Worm (Caenorhabditis elegans) whole organism, late embryonic: ENCODE data around the gene ufc-1.

ENCODE experiments used
- C08G9.2 ChIP-seq: sonication (generic microtip); optimal IDR thresholded peaks from 2 replicates; lab custom pipeline; 2016; ENCODE audit warnings: mild to moderate bottlenecking, missing genetic modification characterization, moderate library complexity, missing compliant biosample characterization
- ahr-1 ChIP-seq: sonication (generic microtip); optimal IDR thresholded peaks from 2 replicates; lab custom pipeline; 2016; ENCODE audit warnings: missing genetic modification characterization, missing compliant biosample characterization
- dve-1 ChIP-seq: sonication (generic microtip); optimal IDR thresholded peaks from 2 replicates; lab custom pipeline; 2017; ENCODE audit warnings: antibody characterized with exemption, mild to moderate bottlenecking, missing genetic modification characterization, missing compliant biosample characterization
- elt-2 ChIP-seq: sonication (generic microtip); optimal IDR thresholded peaks from 2 replicates; lab custom pipeline; 2016; ENCODE audit warnings: missing genetic modification reagents, missing genetic modification characterization, missing compliant biosample characterization
- lim-6 ChIP-seq: sonication (generic microtip); optimal IDR thresholded peaks from 2 replicates; lab custom pipeline; 2016; ENCODE audit warnings: missing genetic modification characterization, missing compliant biosample characterization
- lin-11 ChIP-seq: fragments of 200-800 bp; sonication (Bioruptor generic); optimal IDR thresholded peaks from 2 replicates; lab custom pipeline; 2018; ENCODE audit warnings: mild to moderate bottlenecking, missing genetic modification characterization, missing compliant biosample characterization
- mec-3 ChIP-seq: sonication (generic microtip); optimal IDR thresholded peaks from 2 replicates; lab custom pipeline; 2016; ENCODE audit warnings: borderline replicate concordance, missing genetic modification characterization, missing compliant biosample characterization
- pha-4 ChIP-seq: fragments of 150-350 bp; optimal IDR thresholded peaks from 2 replicates; lab custom pipeline; 2018; ENCODE audit warnings: missing biosample characterization, missing genetic modification reagents, missing genetic modification characterization
- pqm-1 ChIP-seq: sonication (generic microtip); optimal IDR thresholded peaks from 2 replicates; lab custom pipeline; 2016; ENCODE audit warnings: missing genetic modification characterization, missing compliant biosample characterization
- rnt-1 ChIP-seq: sonication (generic microtip); optimal IDR thresholded peaks from 2 replicates; lab custom pipeline; 2016; ENCODE audit warnings: missing genetic modification characterization, missing compliant biosample characterization
- tbx-2 ChIP-seq: sonication (generic microtip); optimal IDR thresholded peaks from 2 replicates; lab custom pipeline; 2016; ENCODE audit warnings: missing genetic modification characterization, missing compliant biosample characterization
- zip-5 ChIP-seq: sonication (generic microtip); optimal IDR thresholded peaks from 2 replicates; lab custom pipeline; 2016; ENCODE audit warnings: missing genetic modification characterization, missing compliant biosample characterization

DNA sequence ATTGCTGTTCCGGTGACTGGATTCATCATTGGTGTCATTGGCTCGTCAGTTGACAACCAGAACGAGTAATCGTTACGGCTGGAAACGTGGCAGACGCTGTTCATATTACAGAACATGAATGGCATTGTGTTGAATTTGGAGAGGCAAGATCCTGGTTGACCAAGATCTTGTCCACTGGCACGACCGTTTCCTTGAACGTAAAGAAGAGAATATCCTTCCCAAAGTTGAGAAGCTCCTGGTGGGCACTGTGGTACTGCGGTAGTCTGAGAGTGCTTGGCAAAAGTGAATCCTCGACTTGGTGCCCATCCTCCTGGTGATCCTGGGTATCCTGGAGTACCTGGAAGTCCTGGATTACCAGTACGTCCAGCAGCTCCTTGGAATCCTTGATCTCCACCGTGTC lies 6.7 kb downstream of the ufc-1 start:
- TF ChIP-seq elt-2 (tag; lab: Kevin White, UChicago) = no peak
- TF ChIP-seq lim-6 (tag; lab: Kevin White, UChicago) = no peak
- no peak for TF ChIP-seq rnt-1 (tag; lab: Kevin White, UChicago)
- TF ChIP-seq C08G9.2 (tag; lab: Kevin White, UChicago) = no peak
- TF ChIP-seq pqm-1 = no peak
- no peak for TF ChIP-seq dve-1 (tag; lab: Kevin White, UChicago)
- TF ChIP-seq lin-11 (tag; lab: Kevin White, UChicago) = no peak
- TF ChIP-seq mec-3 (tag; lab: Kevin White, UChicago) = no peak
- TF ChIP-seq tbx-2 (tag; lab: Kevin White, UChicago) = no peak
- no peak for TF ChIP-seq zip-5 (tag; lab: Kevin White, UChicago)
- no peak for TF ChIP-seq pha-4 (tag; lab: Kevin White, UChicago)
- no peak for TF ChIP-seq ahr-1
